Worm (Caenorhabditis elegans) whole organism, young adult: ENCODE results near the gene R02F11.9.
A peak's percentile ranks its signal among the peaks of the same experiment; 100 is the strongest.

ENCODE experiments used
- B0261.1 ChIP-seq: sonication (generic microtip); optimal IDR thresholded peaks from 2 replicates; lab custom pipeline; 2016; ENCODE audit warnings: mild to moderate bottlenecking, missing genetic modification characterization, moderate library complexity, missing compliant biosample characterization
- B0336.3 ChIP-seq: fragments of 200-800 bp; sonication (Bioruptor generic); IDR thresholded peaks from 2 replicates; pipeline ENCODE4 v1.3.6; 2022; ENCODE audit warnings: missing genetic modification characterization, missing compliant biosample characterization
- C17E4.6 ChIP-seq: fragments of 200-800 bp; sonication (Bioruptor generic); IDR thresholded peaks from 2 replicates; pipeline ENCODE4 v1.3.6; 2022; ENCODE audit warnings: missing genetic modification reagents, missing genetic modification characterization, missing compliant biosample characterization
- D2030.7 ChIP-seq: fragments of 200-800 bp; sonication (Bioruptor generic); IDR thresholded peaks from 2 replicates; pipeline ENCODE4 v1.3.6; 2022; ENCODE audit warnings: missing genetic modification reagents, missing genetic modification characterization, missing compliant biosample characterization
- F10E7.11 ChIP-seq: sonication (generic microtip); optimal IDR thresholded peaks from 2 replicates; lab custom pipeline; 2017; ENCODE audit warnings: mild to moderate bottlenecking, missing genetic modification characterization, moderate library complexity, missing compliant biosample characterization
- F22D6.2 ChIP-seq: sonication (generic microtip); optimal IDR thresholded peaks from 2 replicates; lab custom pipeline; 2016; ENCODE audit warnings: mild to moderate bottlenecking, missing genetic modification characterization, missing compliant biosample characterization
- F23B12.7 ChIP-seq: sonication (generic microtip); optimal IDR thresholded peaks from 2 replicates; lab custom pipeline; 2017; ENCODE audit warnings: missing genetic modification characterization, mild to moderate bottlenecking, missing compliant biosample characterization, antibody characterized with exemption, moderate library complexity; ENCODE audit not compliant: insufficient read depth
- F33H1.4 ChIP-seq: fragments of 200-800 bp; sonication (Bioruptor generic); IDR thresholded peaks from 2 replicates; pipeline ENCODE4 v1.3.6; 2022; ENCODE audit warnings: missing genetic modification reagents, missing genetic modification characterization, missing compliant biosample characterization
- F49E8.2 ChIP-seq: sonication (generic microtip); optimal IDR thresholded peaks from 3 replicates; lab custom pipeline; 2017; ENCODE audit warnings: missing genetic modification characterization, mild to moderate bottlenecking, missing compliant biosample characterization, antibody characterized with exemption, moderate library complexity; ENCODE audit not compliant: insufficient read depth
- F52B5.7 ChIP-seq: sonication (generic microtip); optimal IDR thresholded peaks from 2 replicates; lab custom pipeline; 2016; ENCODE audit warnings: mild to moderate bottlenecking, missing genetic modification characterization, missing compliant biosample characterization
- F55B11.4 ChIP-seq: sonication (generic microtip); optimal IDR thresholded peaks from 2 replicates; lab custom pipeline; 2016; ENCODE audit warnings: missing compliant biosample characterization, missing genetic modification characterization, borderline replicate concordance; ENCODE audit not compliant: insufficient read depth
- F57A8.1 ChIP-seq: fragments of 200-800 bp; sonication (Bioruptor generic); optimal IDR thresholded peaks from 2 replicates; lab custom pipeline; 2018; ENCODE audit warnings: mild to moderate bottlenecking, missing genetic modification characterization, moderate library complexity, missing compliant biosample characterization
- T26A5.8 ChIP-seq: sonication (generic microtip); optimal IDR thresholded peaks from 2 replicates; lab custom pipeline; 2016; ENCODE audit warnings: missing genetic modification characterization, missing compliant biosample characterization
- Y79H2A.3 ChIP-seq: fragments of 200-800 bp; sonication (Bioruptor generic); conservative IDR thresholded peaks from 2 replicates; pipeline ENCODE4 v1.3.6; 2022; ENCODE audit warnings: missing genetic modification reagents, missing genetic modification characterization, missing compliant biosample characterization
- atf-7 ChIP-seq: sonication (generic microtip); optimal IDR thresholded peaks from 2 replicates; lab custom pipeline; 2017; ENCODE audit warnings: mild to moderate bottlenecking, missing genetic modification characterization, missing compliant biosample characterization
- attf-5 ChIP-seq: fragments of 200-800 bp; sonication (Bioruptor generic); optimal IDR thresholded peaks from 2 replicates; lab custom pipeline; 2018; ENCODE audit warnings: mild to moderate bottlenecking, missing genetic modification characterization, missing compliant biosample characterization
- bed-1 ChIP-seq: fragments of 200-800 bp; sonication (Bioruptor generic); IDR thresholded peaks from 2 replicates; pipeline ENCODE4 v1.3.6; 2022; ENCODE audit warnings: missing genetic modification reagents, missing genetic modification characterization, missing compliant biosample characterization
- ccch-3 ChIP-seq: fragments of 200-800 bp; sonication (Bioruptor generic); optimal IDR thresholded peaks from 2 replicates; lab custom pipeline; 2018; ENCODE audit warnings: mild to moderate bottlenecking, missing genetic modification characterization, missing compliant biosample characterization
- cebp-2 ChIP-seq: fragments of 200-800 bp; sonication (Bioruptor generic); IDR thresholded peaks from 2 replicates; pipeline ENCODE4 v1.3.6; 2022; ENCODE audit warnings: missing genetic modification characterization, missing compliant biosample characterization
- ceh-58 ChIP-seq: fragments of 200-800 bp; sonication (Bioruptor generic); IDR thresholded peaks from 2 replicates; pipeline ENCODE4 v1.3.6; 2022; ENCODE audit warnings: missing genetic modification characterization, missing compliant biosample characterization
- die-1 ChIP-seq: sonication (generic microtip); optimal IDR thresholded peaks from 2 replicates; lab custom pipeline; 2016; ENCODE audit warnings: missing genotype, mild to moderate bottlenecking, missing genetic modification characterization, missing compliant biosample characterization
- dox-1 ChIP-seq: fragments of 200-800 bp; sonication (Bioruptor generic); IDR thresholded peaks from 2 replicates; pipeline ENCODE4 v1.3.6; 2022; ENCODE audit warnings: missing genetic modification reagents, missing genetic modification characterization, missing compliant biosample characterization
- dpl-1 ChIP-seq: fragments of 150-350 bp; optimal IDR thresholded peaks from 2 replicates; lab custom pipeline; 2014; ENCODE audit warnings: missing biosample characterization, missing genetic modification reagents, missing genetic modification characterization
- egl-18 ChIP-seq: fragments of 200-800 bp; sonication (Bioruptor generic); IDR thresholded peaks from 2 replicates; pipeline ENCODE4 v1.3.6; 2022; ENCODE audit warnings: missing genetic modification reagents, missing genetic modification characterization, missing compliant biosample characterization
- ekl-4 ChIP-seq: fragments of 200-800 bp; sonication (Bioruptor generic); IDR thresholded peaks from 2 replicates; pipeline ENCODE4 v1.3.6; 2022; ENCODE audit warnings: missing genetic modification reagents, missing genetic modification characterization, missing compliant biosample characterization
- hlh-12 ChIP-seq: sonication (generic microtip); optimal IDR thresholded peaks from 2 replicates; lab custom pipeline; 2016; ENCODE audit warnings: missing genetic modification characterization, missing compliant biosample characterization
- hlh-26 ChIP-seq: fragments of 200-800 bp; sonication (Bioruptor generic); conservative IDR thresholded peaks from 2 replicates; pipeline ENCODE4 v1.3.6; 2022; ENCODE audit warnings: missing genetic modification reagents, missing genetic modification characterization, missing compliant biosample characterization
- hmg-20 ChIP-seq: fragments of 200-800 bp; sonication (Bioruptor generic); IDR thresholded peaks from 2 replicates; pipeline ENCODE4 v1.3.6; 2022; ENCODE audit warnings: missing genetic modification reagents, missing genetic modification characterization, missing compliant biosample characterization
- hsf-1 ChIP-seq: fragments of 200-800 bp; sonication (Bioruptor generic); IDR thresholded peaks from 2 replicates; pipeline ENCODE4 v1.3.6; 2022; ENCODE audit warnings: missing genetic modification reagents, missing genetic modification characterization, missing compliant biosample characterization
- lin-54 ChIP-seq: fragments of 200-800 bp; sonication (Bioruptor generic); optimal IDR thresholded peaks from 2 replicates; lab custom pipeline; 2018; ENCODE audit warnings: mild to moderate bottlenecking, missing genetic modification characterization, missing compliant biosample characterization
- lsl-1 ChIP-seq: fragments of 200-800 bp; sonication (Bioruptor generic); optimal IDR thresholded peaks from 2 replicates; lab custom pipeline; 2018; ENCODE audit warnings: mild to moderate bottlenecking, missing genetic modification characterization, moderate library complexity, missing compliant biosample characterization
- lsy-27 ChIP-seq: sonication (generic microtip); optimal IDR thresholded peaks from 2 replicates; lab custom pipeline; 2017; ENCODE audit warnings: missing genetic modification characterization, mild to moderate bottlenecking, missing compliant biosample characterization, antibody characterized with exemption, missing genotype, borderline replicate concordance; ENCODE audit not compliant: insufficient read depth
- madf-8 ChIP-seq: fragments of 200-800 bp; sonication (Bioruptor generic); conservative IDR thresholded peaks from 2 replicates; pipeline ENCODE4 v1.3.6; 2022; ENCODE audit warnings: missing genetic modification reagents, missing genetic modification characterization, missing compliant biosample characterization
- nfya-1 ChIP-seq: sonication (generic microtip); optimal IDR thresholded peaks from 2 replicates; lab custom pipeline; 2017; ENCODE audit warnings: antibody characterized with exemption, missing compliant biosample characterization, missing genetic modification characterization, borderline replicate concordance; ENCODE audit not compliant: insufficient read depth
- nfya-2 ChIP-seq: fragments of 200-800 bp; sonication (Bioruptor generic); IDR thresholded peaks from 2 replicates; pipeline ENCODE4 v1.3.6; 2022; ENCODE audit warnings: missing genetic modification reagents, missing genetic modification characterization, missing compliant biosample characterization
- nfyb-1 ChIP-seq: fragments of 200-800 bp; sonication (Bioruptor generic); IDR thresholded peaks from 2 replicates; pipeline ENCODE4 v1.3.6; 2022; ENCODE audit warnings: missing genetic modification reagents, missing genetic modification characterization, missing compliant biosample characterization
- nhr-179 ChIP-seq: sonication (generic microtip); optimal IDR thresholded peaks from 2 replicates; lab custom pipeline; 2016; ENCODE audit warnings: mild to moderate bottlenecking, missing genetic modification characterization, missing compliant biosample characterization
- nhr-27 ChIP-seq: fragments of 200-800 bp; sonication (Bioruptor generic); optimal IDR thresholded peaks from 2 replicates; lab custom pipeline; 2018; ENCODE audit warnings: mild to moderate bottlenecking, missing genetic modification characterization, moderate library complexity, missing compliant biosample characterization
- pha-4 ChIP-seq: fragments of 150-350 bp; sonication (generic microtip); optimal IDR thresholded peaks from 2 replicates; lab custom pipeline; 2014; ENCODE audit warnings: missing biosample characterization, missing genetic modification reagents, missing genetic modification characterization
- rcor-1 ChIP-seq: fragments of 200-800 bp; sonication (Bioruptor generic); IDR thresholded peaks from 2 replicates; pipeline ENCODE4 v1.3.6; 2022; ENCODE audit warnings: missing genetic modification reagents, missing genetic modification characterization, missing compliant biosample characterization
- rpc-1 ChIP-seq, 2 experiments: fragments of 150-350 bp in 1 of 2; sonication (generic microtip) in 1 of 2; optimal IDR thresholded peaks; 2 replicates each; lab custom pipeline; 2014 to 2018; ENCODE audit warnings: missing biosample characterization in 1 of 2, missing genetic modification characterization in 1 of 2, missing genetic modification reagents in 1 of 2, missing genotype in 1 of 2
- sdz-38 ChIP-seq: sonication (generic microtip); optimal IDR thresholded peaks from 2 replicates; lab custom pipeline; 2016; ENCODE audit warnings: missing genotype, missing genetic modification characterization, missing compliant biosample characterization
- sptf-2 ChIP-seq: fragments of 200-800 bp; sonication (Bioruptor generic); optimal IDR thresholded peaks from 2 replicates; lab custom pipeline; 2018; ENCODE audit warnings: mild to moderate bottlenecking, missing genetic modification characterization, missing compliant biosample characterization
- tbx-9 ChIP-seq: sonication (generic microtip); optimal IDR thresholded peaks from 2 replicates; lab custom pipeline; 2016; ENCODE audit warnings: borderline replicate concordance, missing genetic modification characterization, inconsistent platforms, missing compliant biosample characterization
- zim-3 ChIP-seq: sonication (generic microtip); optimal IDR thresholded peaks from 2 replicates; lab custom pipeline; 2017; ENCODE audit warnings: mild to moderate bottlenecking, missing genetic modification characterization, moderate library complexity, missing compliant biosample characterization
- ztf-6 ChIP-seq: fragments of 200-800 bp; sonication (Bioruptor generic); IDR thresholded peaks from 2 replicates; pipeline ENCODE4 v1.3.6; 2022; ENCODE audit warnings: missing genetic modification reagents, missing genetic modification characterization, missing compliant biosample characterization

The R02F11.9 gene

ce11 chrV:4823683-4824391 is 36.6 kb downstream of the R02F11.9 start (continued):
- TF ChIP-seq C17E4.6 (GFP tag; lab: Robert Waterston, UW), result no peak
- peak; percentile 74 for TF ChIP-seq F52B5.7
- no peak for TF ChIP-seq hlh-26
- no peak for TF ChIP-seq F57A8.1 (GFP tag; lab: Kevin White, UChicago)
- no peak for TF ChIP-seq hmg-20
- TF ChIP-seq die-1, result peak; percentile 43
- TF ChIP-seq ceh-58 (GFP tag; lab: Robert Waterston, UW), result no peak
- TF ChIP-seq D2030.7 (GFP tag; lab: Robert Waterston, UW), result no peak
- TF ChIP-seq madf-8 (GFP tag; lab: Robert Waterston, UW), result no peak
- TF ChIP-seq B0261.1 (tag; lab: Kevin White, UChicago), result peak; percentile 32
- no peak for TF ChIP-seq F23B12.7 (tag; lab: Kevin White, UChicago)
- TF ChIP-seq tbx-9 (tag; lab: Kevin White, UChicago), result peak; percentile 25
- TF ChIP-seq hsf-1, result peak; percentile 48; the same call in 1 of the 2 replicates
- TF ChIP-seq ekl-4 (GFP tag; lab: Robert Waterston, UW), result peak; percentile 7; the same call in 1 of the 2 replicates
- TF ChIP-seq zim-3 (tag; lab: Kevin White, UChicago), result peak; percentile 84
- TF ChIP-seq F49E8.2 (tag; lab: Kevin White, UChicago), result peak; percentile 14
- TF ChIP-seq rcor-1, result no peak
- peak; percentile 25 for TF ChIP-seq attf-5 (GFP tag; lab: Kevin White, UChicago)
- peak; percentile 85 for TF ChIP-seq B0336.3 (GFP tag; lab: Robert Waterston, UW)
- TF ChIP-seq nhr-27 (tag; lab: Kevin White, UChicago), result no peak
- no peak for TF ChIP-seq dox-1 (GFP tag; lab: Robert Waterston, UW)
- no peak for TF ChIP-seq F55B11.4
- peak; percentile 92 for TF ChIP-seq F10E7.11
- peak; percentile 1 for TF ChIP-seq lsl-1 (GFP tag; lab: Kevin White, UChicago)
- no peak for TF ChIP-seq rpc-1 (optimal IDR thresholded peaks at IDR 0.05; lab: Kevin White, UChicago)
- no peak for TF ChIP-seq rpc-1 (tag; optimal IDR thresholded peaks at IDR 0.05; lab: Kevin White, UChicago)
- no peak for TF ChIP-seq nhr-179 (tag; lab: Kevin White, UChicago)
- no peak for TF ChIP-seq ztf-6 (GFP tag; lab: Robert Waterston, UW)
- peak; percentile 33 for TF ChIP-seq ccch-3
- TF ChIP-seq lin-54 (GFP tag; lab: Kevin White, UChicago), result peak; percentile 54
- no peak for TF ChIP-seq sdz-38 (tag; lab: Kevin White, UChicago)
- TF ChIP-seq T26A5.8 (tag; lab: Kevin White, UChicago), result peak; percentile 32
- no peak for TF ChIP-seq Y79H2A.3 (GFP tag; lab: Robert Waterston, UW)
- no peak for TF ChIP-seq lsy-27

- no peak for TF ChIP-seq nhr-179 (tag; lab: Kevin White, UChicago)
- TF ChIP-seq F33H1.4 (GFP tag; lab: Robert Waterston, UW), result peak; percentile 96
- TF ChIP-seq pha-4 (tag; lab: Kevin White, UChicago), result no peak
- TF ChIP-seq nfya-1 (tag; lab: Kevin White, UChicago), result no peak
- TF ChIP-seq madf-8 (GFP tag; lab: Robert Waterston, UW), result peak; percentile 75
- TF ChIP-seq zim-3 (tag; lab: Kevin White, UChicago), result no peak
- TF ChIP-seq atf-7 (tag; lab: Kevin White, UChicago), result no peak
- TF ChIP-seq hlh-12 (tag; lab: Kevin White, UChicago), result no peak
- TF ChIP-seq nfyb-1 (GFP tag; lab: Robert Waterston, UW), result peak; percentile 81
- no peak for TF ChIP-seq cebp-2
- TF ChIP-seq lsl-1 (GFP tag; lab: Kevin White, UChicago), result peak; percentile 91
- TF ChIP-seq rcor-1, result peak; percentile 78
- no peak for TF ChIP-seq T26A5.8 (tag; lab: Kevin White, UChicago)
- no peak for TF ChIP-seq nfya-2 (GFP tag; lab: Robert Waterston, UW)
- no peak for TF ChIP-seq bed-1 (GFP tag; lab: Robert Waterston, UW)
- no peak for TF ChIP-seq egl-18 (GFP tag; lab: Robert Waterston, UW)
- no peak for TF ChIP-seq sptf-2
- TF ChIP-seq dpl-1 (GFP tag; lab: Kevin White, UChicago), result peak; percentile 11
- no peak for TF ChIP-seq F22D6.2 (tag; lab: Kevin White, UChicago)
Observed at ce11 chrV:4826710-4827380, 39.6 kb downstream of the R02F11.9 start, which contains the start of the genes hsp-6 and C37H5.5. hsp-6 (minus strand) TSS chrV:4826760. C37H5.5 (plus strand) TSS chrV:4827360.
